Worm (Caenorhabditis elegans): ENCODE results near the gene sos-1.

ce11 chrV:4505000-4505399 lies 44.1 kb downstream of the sos-1 start:
- no peak for TF ChIP-seq zip-2 (tag; optimal IDR thresholded peaks at IDR 0.05)
- TF ChIP-seq jun-1 (tag; optimal IDR thresholded peaks at IDR 0.05), result no peak
- no peak for TF ChIP-seq pha-4 (GFP tag; IDR thresholded peaks at IDR 0.05)
- no peak for TF ChIP-seq pha-4 (tag; optimal IDR thresholded peaks at IDR 0.05)
- no peak for TF ChIP-seq spr-1 (tag; optimal IDR thresholded peaks at IDR 0.05)
- no peak for TF ChIP-seq sdz-12 (GFP tag; optimal IDR thresholded peaks at IDR 0.05)
- TF ChIP-seq lin-39 (tag; optimal IDR thresholded peaks at IDR 0.05), result no peak
- TF ChIP-seq lin-15B (tag; optimal IDR thresholded peaks at IDR 0.05), result no peak
- no peak for TF ChIP-seq fkh-10 (GFP tag; optimal IDR thresholded peaks at IDR 0.05)
- no peak for TF ChIP-seq zfp-3 (GFP tag; conservative IDR thresholded peaks at IDR 0.05)
- no peak for TF ChIP-seq ceh-32 (tag; optimal IDR thresholded peaks at IDR 0.05; ENCODE audit: poor library complexity)

All from whole organism, L4 larva.